Fruit fly (Drosophila melanogaster): ENCODE data around the gene elav.

- no peak for TF ChIP-seq lmd (GFP tag; IDR thresholded peaks at IDR 0.05)
- no peak for TF ChIP-seq CG10431 (GFP tag; optimal IDR thresholded peaks at IDR 0.05)
- no peak for TF ChIP-seq CG9876 (GFP tag; optimal IDR thresholded peaks at IDR 0.05)
- TF ChIP-seq CG43689 (GFP tag; IDR thresholded peaks at IDR 0.05) = no peak
- no peak for TF ChIP-seq CG2129 (GFP tag; IDR thresholded peaks at IDR 0.05; ENCODE audit: partially characterized antibody)
- TF ChIP-seq Chrac-16 (GFP tag; optimal IDR thresholded peaks at IDR 0.05) = no peak
- no peak for TF ChIP-seq CG7928 (GFP tag; optimal IDR thresholded peaks at IDR 0.05)
- no peak for TF ChIP-seq CG2202 (tag; optimal IDR thresholded peaks at IDR 0.05)
- no peak for TF ChIP-seq CG1792 (GFP tag; optimal IDR thresholded peaks at IDR 0.05)
- TF ChIP-seq HLHmδ (GFP tag; optimal IDR thresholded peaks at IDR 0.05) = no peak
- TF ChIP-seq emc (GFP tag; optimal IDR thresholded peaks at IDR 0.05) = no peak
- TF ChIP-seq B-H2 (GFP tag; optimal IDR thresholded peaks at IDR 0.05) = no peak
Observed at dm6 chrX:515676-516075, 7.3 kb downstream of the elav start.

All from whole organism, embryonic.